Worm (Caenorhabditis elegans) whole organism, early embryonic: ENCODE results near the gene M02H5.8.

Source experiments
- B0310.2 ChIP-seq: sonication (generic microtip); optimal IDR thresholded peaks from 2 replicates; lab custom pipeline; 2016; ENCODE audit warnings: mild to moderate bottlenecking, missing genetic modification characterization, missing compliant biosample characterization
- F13C5.2 ChIP-seq: sonication (generic microtip); optimal IDR thresholded peaks from 2 replicates; lab custom pipeline; 2017; ENCODE audit warnings: mild to moderate bottlenecking, missing genetic modification characterization, inconsistent platforms, missing compliant biosample characterization
- aly-1 ChIP-seq: sonication (generic microtip); optimal IDR thresholded peaks from 2 replicates; lab custom pipeline; 2016; ENCODE audit warnings: missing genetic modification characterization, missing compliant biosample characterization
- ama-1 ChIP-seq: fragments of 150-350 bp; optimal IDR thresholded peaks from 2 replicates; lab custom pipeline; 2014
- ceh-13 ChIP-seq: fragments of 200-800 bp; sonication (Bioruptor generic); optimal IDR thresholded peaks from 2 replicates; lab custom pipeline; 2018; ENCODE audit warnings: mild to moderate bottlenecking, missing genetic modification characterization, missing compliant biosample characterization
- ceh-36 ChIP-seq: sonication (generic microtip); optimal IDR thresholded peaks from 2 replicates; lab custom pipeline; 2016; ENCODE audit warnings: missing genetic modification characterization, inconsistent platforms, missing compliant biosample characterization
- ets-7 ChIP-seq: sonication (generic microtip); optimal IDR thresholded peaks from 2 replicates; lab custom pipeline; 2016; ENCODE audit warnings: missing genotype, missing genetic modification characterization, missing compliant biosample characterization
- flt-1 ChIP-seq: fragments of 200-800 bp; sonication (Bioruptor generic); IDR thresholded peaks from 2 replicates; pipeline ENCODE4 v1.3.6; 2022; ENCODE audit warnings: missing genetic modification characterization, missing compliant biosample characterization
- hmbx-1 ChIP-seq: sonication (generic microtip); optimal IDR thresholded peaks from 2 replicates; lab custom pipeline; 2016; ENCODE audit warnings: mild to moderate bottlenecking, missing genetic modification characterization, missing compliant biosample characterization
- hmg-4 ChIP-seq: fragments of 200-800 bp; sonication (Bioruptor generic); optimal IDR thresholded peaks from 2 replicates; lab custom pipeline; 2018; ENCODE audit warnings: mild to moderate bottlenecking, missing genetic modification characterization, missing compliant biosample characterization
- hnd-1 ChIP-seq: sonication (generic microtip); optimal IDR thresholded peaks from 2 replicates; lab custom pipeline; 2016; ENCODE audit warnings: missing genetic modification characterization, missing compliant biosample characterization
- pes-1 ChIP-seq: fragments of 200-800 bp; sonication (Bioruptor generic); IDR thresholded peaks from 2 replicates; pipeline ENCODE4 v1.3.6; 2022; ENCODE audit warnings: missing genetic modification reagents, missing genetic modification characterization, missing compliant biosample characterization
- scrt-1 ChIP-seq: fragments of 200-800 bp; sonication (Bioruptor generic); IDR thresholded peaks from 2 replicates; pipeline ENCODE4 v1.3.6; 2022; ENCODE audit warnings: missing genetic modification characterization, missing compliant biosample characterization
- sea-1 ChIP-seq: fragments of 200-800 bp; sonication (Bioruptor generic); conservative IDR thresholded peaks from 2 replicates; pipeline ENCODE4 v1.3.6; 2022; ENCODE audit warnings: missing genetic modification characterization, missing compliant biosample characterization
- tbx-11 ChIP-seq: fragments of 200-800 bp; sonication (Bioruptor generic); IDR thresholded peaks from 2 replicates; pipeline ENCODE4 v1.3.6; 2022; ENCODE audit warnings: missing genetic modification characterization, missing compliant biosample characterization
- tbx-37 ChIP-seq: fragments of 200-800 bp; sonication (Bioruptor generic); conservative IDR thresholded peaks from 2 replicates; pipeline ENCODE4 v1.3.6; 2022; ENCODE audit warnings: missing genetic modification reagents, missing genetic modification characterization, missing compliant biosample characterization
- tra-4 ChIP-seq: sonication (generic microtip); optimal IDR thresholded peaks from 2 replicates; lab custom pipeline; 2017; ENCODE audit warnings: missing genetic modification characterization, missing compliant biosample characterization

Gene M02H5.8

ce11 chrV:449685-450084 is at the start of gene M02H5.8:
Gene M02H5.8 (plus strand): TSS chrV:449981.
- no peak for TF ChIP-seq hmg-4 (GFP tag; lab: Kevin White, UChicago)
- TF ChIP-seq ceh-36 (tag; lab: Kevin White, UChicago), result no peak
- no peak for TF ChIP-seq tbx-37 (GFP tag; lab: Robert Waterston, UW)
- TF ChIP-seq tbx-11 (GFP tag; lab: Robert Waterston, UW), result no peak
- TF ChIP-seq pes-1 (GFP tag; lab: Robert Waterston, UW), result no peak
- no peak for TF ChIP-seq scrt-1
- no peak for TF ChIP-seq tra-4
- TF ChIP-seq hmbx-1, result no peak
- TF ChIP-seq aly-1, result no peak
- no peak for TF ChIP-seq sea-1 (GFP tag; lab: Robert Waterston, UW)
- TF ChIP-seq ama-1 (lab: Kevin White, UChicago), result no peak
- TF ChIP-seq hnd-1 (tag; lab: Kevin White, UChicago), result no peak
- no peak for TF ChIP-seq ceh-13 (GFP tag; lab: Kevin White, UChicago)
- no peak for TF ChIP-seq B0310.2 (tag; lab: Kevin White, UChicago)
- TF ChIP-seq flt-1, result no peak
- TF ChIP-seq ets-7 (tag; lab: Kevin White, UChicago), result no peak
- TF ChIP-seq F13C5.2 (tag; lab: Kevin White, UChicago), result no peak

ce11 chrV:403028-403427 is 46.8 kb upstream of the M02H5.8 start, which contains the start of gene srh-62:
Gene srh-62 (minus strand): TSS chrV:403128.
- TF ChIP-seq B0310.2 (tag; lab: Kevin White, UChicago) (no peak), scrt-1 (no peak), ama-1 (lab: Kevin White, UChicago) (no peak), tbx-11 (GFP tag; lab: Robert Waterston, UW) (no peak), F13C5.2 (tag; lab: Kevin White, UChicago) (no peak), tra-4 (no peak), tbx-37 (GFP tag; lab: Robert Waterston, UW) (no peak), hmbx-1 (no peak), hnd-1 (tag; lab: Kevin White, UChicago) (no peak), flt-1 (no peak), aly-1 (no peak), ceh-36 (tag; lab: Kevin White, UChicago) (no peak), ets-7 (tag; lab: Kevin White, UChicago) (no peak), sea-1 (GFP tag; lab: Robert Waterston, UW) (no peak)

ce11 chrV:404210-404669 is 45.5 kb upstream of the M02H5.8 start, which contains the start of gene nhr-252:
Gene nhr-252 (plus strand): TSS chrV:404619.
- TF ChIP-seq F13C5.2 (tag; lab: Kevin White, UChicago) (no peak), tbx-37 (GFP tag; lab: Robert Waterston, UW) (no peak), tbx-11 (GFP tag; lab: Robert Waterston, UW) (no peak), hmbx-1 (no peak), pes-1 (GFP tag; lab: Robert Waterston, UW) (no peak), scrt-1 (no peak), ets-7 (tag; lab: Kevin White, UChicago) (no peak), tra-4 (no peak), ceh-36 (tag; lab: Kevin White, UChicago) (no peak), B0310.2 (tag; lab: Kevin White, UChicago) (no peak), sea-1 (GFP tag; lab: Robert Waterston, UW) (no peak), flt-1 (no peak), aly-1 (no peak), ceh-13 (GFP tag; lab: Kevin White, UChicago) (no peak), hmg-4 (GFP tag; lab: Kevin White, UChicago) (no peak)

ce11 chrV:412820-413219 is 37.0 kb upstream of the M02H5.8 start:
- TF ChIP-seq tra-4, result no peak
- TF ChIP-seq flt-1, result no peak
- no peak for TF ChIP-seq ets-7 (tag; lab: Kevin White, UChicago)
- TF ChIP-seq tbx-37 (GFP tag; lab: Robert Waterston, UW), result no peak
- no peak for TF ChIP-seq hmg-4 (GFP tag; lab: Kevin White, UChicago)
- no peak for TF ChIP-seq sea-1 (GFP tag; lab: Robert Waterston, UW)
- no peak for TF ChIP-seq pes-1 (GFP tag; lab: Robert Waterston, UW)
- TF ChIP-seq aly-1, result no peak
- no peak for TF ChIP-seq scrt-1
- no peak for TF ChIP-seq B0310.2 (tag; lab: Kevin White, UChicago)
- no peak for TF ChIP-seq hmbx-1

ce11 chrV:414630-415029 is 35.2 kb upstream of the M02H5.8 start, which contains the start of gene dod-19:
Gene dod-19 (minus strand): TSS chrV:414759.
- no peak for TF ChIP-seq hnd-1 (tag; lab: Kevin White, UChicago)
- TF ChIP-seq B0310.2 (tag; lab: Kevin White, UChicago), result no peak
- TF ChIP-seq sea-1 (GFP tag; lab: Robert Waterston, UW), result no peak
- TF ChIP-seq ceh-13 (GFP tag; lab: Kevin White, UChicago), result no peak
- no peak for TF ChIP-seq ets-7 (tag; lab: Kevin White, UChicago)

ce11 chrV:415072-415471 is 34.7 kb upstream of the M02H5.8 start:
- TF ChIP-seq aly-1, result no peak
- TF ChIP-seq tra-4, result no peak
- no peak for TF ChIP-seq hmg-4 (GFP tag; lab: Kevin White, UChicago)
- TF ChIP-seq pes-1 (GFP tag; lab: Robert Waterston, UW), result no peak
- TF ChIP-seq sea-1 (GFP tag; lab: Robert Waterston, UW), result no peak
- TF ChIP-seq flt-1, result no peak
- no peak for TF ChIP-seq ets-7 (tag; lab: Kevin White, UChicago)
- no peak for TF ChIP-seq ama-1 (lab: Kevin White, UChicago)
- TF ChIP-seq scrt-1, result no peak
- TF ChIP-seq F13C5.2 (tag; lab: Kevin White, UChicago), result no peak
- TF ChIP-seq tbx-37 (GFP tag; lab: Robert Waterston, UW), result no peak
- TF ChIP-seq ceh-13 (GFP tag; lab: Kevin White, UChicago), result no peak
- TF ChIP-seq ceh-36 (tag; lab: Kevin White, UChicago), result no peak
- no peak for TF ChIP-seq hmbx-1
- no peak for TF ChIP-seq tbx-11 (GFP tag; lab: Robert Waterston, UW)
- TF ChIP-seq B0310.2 (tag; lab: Kevin White, UChicago), result no peak

- TF ChIP-seq pes-1 (GFP tag; lab: Robert Waterston, UW) (no peak), tbx-11 (GFP tag; lab: Robert Waterston, UW) (no peak), aly-1 (no peak)
These were observed 32.0 kb upstream of the M02H5.8 start, which contains the start of gene irg-8 for ce11 chrV:417656-418353. Gene irg-8 (minus strand): TSS chrV:417706.
